Fruit fly (Drosophila melanogaster) whole organism, adult: ENCODE results near the gene Tfb5.

ENCODE experiments used
- CG1620 ChIP-seq: fragments of 200-800 bp; sonication (Bioruptor generic); optimal IDR thresholded peaks from 2 replicates; lab custom pipeline; 2016; ENCODE audit warnings: missing biosample characterization, missing genetic modification characterization
- CG5204 ChIP-seq: fragments of 200-800 bp; sonication (Bioruptor generic); optimal IDR thresholded peaks from 2 replicates; lab custom pipeline; 2016; ENCODE audit warnings: missing biosample characterization, missing genetic modification characterization
- kay ChIP-seq: fragments of 200-800 bp; sonication (Bioruptor generic); peaks from one replicate; lab custom pipeline; 2016; ENCODE audit warnings: missing biosample characterization, missing genetic modification characterization, borderline replicate concordance

- TF ChIP-seq CG1620 (GFP tag; lab: Kevin White, UChicago) (no peak), kay (GFP tag; lab: Kevin White, UChicago) (no peak), CG5204 (GFP tag; lab: Kevin White, UChicago) (no peak)
Observed at dm6 chr2L:5042076-5042475, 31.4 kb upstream of the Tfb5 start.
